Worm (Caenorhabditis elegans): Measurements from ENCODE around the gene hst-2.

The hst-2 gene

ce11 chrX:11206953-11207352, at the start of gene hst-2:
TSS of gene hst-2 (minus strand) at chrX:11207155.
- TF ChIP-seq unc-62 (GFP tag; optimal IDR thresholded peaks at IDR 0.05): no peak

DNA sequence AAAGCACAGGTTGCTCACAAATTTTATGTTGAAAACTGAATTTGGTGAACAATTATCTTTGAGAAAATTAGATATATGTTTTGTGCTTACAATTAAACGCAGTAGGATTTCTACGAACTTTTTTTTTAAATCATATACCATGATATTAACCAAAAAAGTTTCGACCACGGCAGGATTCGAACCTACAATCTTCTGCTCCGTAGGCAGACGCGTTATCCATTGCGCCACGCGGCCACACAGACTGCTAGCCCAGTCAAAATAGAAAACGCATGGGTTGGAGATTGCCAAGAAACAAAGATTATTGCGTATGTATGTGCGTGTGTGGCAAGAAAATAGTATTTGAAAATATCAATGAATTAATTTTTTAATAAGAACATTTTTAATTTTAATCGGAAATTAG, 45.5 kb upstream of the hst-2 start:
- no peak for TF ChIP-seq unc-62 (GFP tag; optimal IDR thresholded peaks at IDR 0.05)

- TF ChIP-seq unc-62 (GFP tag; optimal IDR thresholded peaks at IDR 0.05): no peak
Observed at ce11 chrX:11251928-11252327, 45.0 kb upstream of the hst-2 start.

DNA sequence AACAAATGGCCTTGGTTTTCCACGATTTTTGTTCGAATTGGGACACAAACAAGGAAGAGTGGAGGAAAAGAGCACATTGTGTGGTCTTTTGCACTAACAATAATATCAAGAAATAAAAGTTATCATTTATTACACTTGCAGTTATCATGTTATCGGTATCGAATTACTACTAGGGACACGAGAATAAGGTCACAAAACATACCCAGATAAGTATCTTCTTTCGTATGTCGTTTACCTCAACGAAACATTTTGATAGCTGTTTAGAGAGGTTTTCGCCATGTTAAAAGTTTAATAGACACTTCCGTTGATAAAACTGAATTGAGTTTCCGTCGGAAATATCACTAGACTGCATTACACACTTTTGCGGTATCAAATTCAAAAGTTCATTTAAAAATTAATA, 44.0 kb upstream of the hst-2 start:
- no peak for TF ChIP-seq unc-62 (GFP tag; optimal IDR thresholded peaks at IDR 0.05)

DNA sequence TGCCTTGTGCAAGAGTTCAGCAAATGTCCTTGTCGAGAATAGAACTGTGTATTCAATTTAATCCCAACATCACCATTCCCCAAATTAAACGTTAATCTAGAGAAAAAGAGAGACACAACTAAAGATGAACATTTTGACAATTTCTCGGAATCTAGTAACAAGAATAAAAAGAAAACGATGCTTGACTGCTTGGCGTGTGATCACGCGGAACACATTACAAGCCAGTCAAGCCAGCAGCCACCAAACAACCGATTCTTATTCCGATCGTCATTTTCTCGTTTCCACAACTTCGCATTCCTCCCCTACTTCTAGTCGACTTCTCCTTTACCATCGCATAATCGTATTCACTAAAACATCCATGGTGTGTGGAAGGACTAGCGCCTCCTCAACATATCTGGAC, 42.4 kb upstream of the hst-2 start:
- TF ChIP-seq unc-62 (GFP tag; optimal IDR thresholded peaks at IDR 0.05): no peak

DNA sequence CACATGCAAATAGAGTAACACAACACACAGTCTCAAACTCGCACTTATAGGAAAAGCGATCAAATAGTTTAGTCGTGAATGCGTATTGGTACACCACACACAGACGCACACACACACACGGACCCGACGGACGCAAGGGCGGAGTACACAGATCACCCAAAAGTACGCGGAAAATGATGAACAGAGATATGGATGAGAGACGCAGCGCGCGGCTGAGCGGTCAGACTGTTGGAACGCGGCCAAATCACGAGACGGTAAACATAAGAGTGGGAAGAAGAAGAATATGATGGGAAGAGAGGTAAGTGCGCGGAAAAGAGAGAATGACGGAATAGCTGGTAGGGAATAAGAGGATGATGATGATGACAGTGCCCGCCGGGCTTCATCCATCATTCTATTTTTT, 41.1 kb upstream of the hst-2 start:
- no peak for TF ChIP-seq unc-62 (GFP tag; optimal IDR thresholded peaks at IDR 0.05)

DNA sequence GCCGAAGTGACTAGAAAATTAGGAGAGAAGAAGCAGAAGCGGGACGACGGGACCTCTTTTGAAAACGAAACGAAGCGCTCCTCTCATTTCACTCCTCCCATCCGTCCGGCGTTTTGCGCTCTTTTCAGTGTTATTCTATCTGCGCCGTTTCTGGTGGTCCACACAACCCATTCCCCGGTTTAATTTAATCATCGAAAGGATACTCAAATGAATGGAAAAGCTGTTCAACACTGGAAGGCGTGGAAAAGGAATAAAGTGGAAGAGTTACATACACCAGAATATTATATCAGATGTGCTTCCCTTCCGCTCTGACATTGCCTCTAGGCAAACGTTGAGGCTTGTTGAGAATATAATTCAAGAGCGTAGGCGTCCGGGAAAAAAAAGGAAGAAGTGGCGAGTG, 38.1 kb upstream of the hst-2 start:
- no peak for TF ChIP-seq unc-62 (GFP tag; optimal IDR thresholded peaks at IDR 0.05)

DNA sequence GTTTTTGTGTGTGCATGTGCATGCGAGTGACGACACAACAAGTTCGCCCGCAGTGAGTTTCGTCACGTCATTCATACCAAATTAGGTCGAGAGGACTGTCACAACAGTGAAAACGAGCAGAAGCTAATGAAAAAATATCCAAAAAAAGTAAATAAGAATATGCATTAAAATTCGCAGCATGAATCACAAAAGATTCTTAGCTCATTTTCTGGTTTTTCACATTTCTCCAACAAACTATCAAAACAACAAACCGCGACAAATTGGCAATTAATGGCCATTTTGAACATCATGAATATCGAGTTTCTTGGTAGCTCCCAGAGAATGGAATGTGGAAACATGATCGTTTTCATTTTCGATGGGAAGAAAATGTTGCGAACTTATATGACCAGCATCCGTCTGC, 36.6 kb upstream of the hst-2 start:
- no peak for TF ChIP-seq unc-62 (GFP tag; optimal IDR thresholded peaks at IDR 0.05)

ce11 chrX:11241479-11241878, 34.5 kb upstream of the hst-2 start:
- TF ChIP-seq unc-62 (GFP tag; optimal IDR thresholded peaks at IDR 0.05): no peak

DNA sequence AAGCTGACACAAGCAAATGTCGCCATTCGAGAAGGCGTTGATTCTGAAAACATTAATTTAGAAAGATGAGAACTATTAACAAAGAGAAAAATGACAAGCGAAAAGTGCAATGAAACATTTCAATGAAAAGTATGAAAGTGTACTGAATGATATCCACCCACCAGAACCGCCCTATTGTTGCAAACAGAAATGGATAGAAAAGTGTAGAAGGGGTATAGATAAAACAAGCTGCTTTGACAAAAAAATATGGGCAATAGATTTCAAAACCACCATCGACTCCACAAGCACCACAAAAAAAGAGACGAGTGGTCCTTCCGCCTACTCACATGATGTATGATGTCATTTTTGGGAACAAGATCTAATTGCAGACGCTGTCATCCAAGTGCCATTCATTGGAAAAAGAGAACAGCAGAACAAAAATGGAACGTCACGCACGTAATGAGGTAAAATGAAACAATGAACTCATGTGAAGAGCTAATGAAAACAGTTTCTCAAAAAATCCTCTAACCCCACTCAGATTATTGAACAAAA, 33.7 kb upstream of the hst-2 start, which contains the start of gene C34F6.10:
Gene C34F6.10 (minus strand): TSS at position 51 of the 531 bp plus-strand sequence.
- TF ChIP-seq unc-62 (GFP tag; optimal IDR thresholded peaks at IDR 0.05): no peak

- TF ChIP-seq unc-62 (GFP tag; optimal IDR thresholded peaks at IDR 0.05): no peak
Observed at ce11 chrX:11226595-11226994, 19.6 kb upstream of the hst-2 start, which contains the start of gene C34F6.12. TSS of gene C34F6.12 (minus strand) at chrX:11226695.

DNA sequence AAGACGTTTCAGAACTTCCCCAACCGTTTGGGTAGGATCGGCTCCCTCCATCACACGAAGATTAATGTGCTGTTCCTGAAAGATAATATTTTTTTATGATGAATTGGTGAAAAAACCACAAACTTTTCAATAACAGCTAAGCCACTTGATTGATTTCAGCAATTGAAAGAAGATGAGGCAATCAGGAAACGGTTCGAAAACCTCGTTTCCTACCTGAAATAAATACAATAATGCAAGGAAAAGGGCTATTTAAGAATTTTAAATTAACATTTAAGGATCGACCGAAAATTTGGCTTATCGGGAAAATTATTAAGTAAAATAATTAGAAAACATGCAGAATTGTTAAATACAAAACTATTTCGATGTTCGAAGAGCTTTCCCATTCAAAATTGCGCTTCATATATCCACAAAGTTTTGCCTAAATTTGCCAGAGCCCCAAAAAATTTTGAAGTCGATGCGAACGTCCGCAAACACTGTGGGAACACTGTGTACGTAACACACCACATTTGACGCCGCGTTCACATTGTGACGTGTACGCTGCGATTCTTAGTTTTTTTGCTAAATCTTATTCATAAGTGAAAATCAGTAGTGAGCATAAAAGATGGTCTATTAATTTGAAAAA, 15.8 kb upstream of the hst-2 start, which contains the start of gene C34F6.9:
Gene C34F6.9 (minus strand): TSS at position 51 of the 622 bp plus-strand sequence.
- TF ChIP-seq unc-62 (GFP tag; optimal IDR thresholded peaks at IDR 0.05): no peak

ce11 chrX:11215420-11216050, 8.6 kb upstream of the hst-2 start, which contains the start of the genes C34F6.7 and idh-2:
TSS of gene C34F6.7 (minus strand) at chrX:11215470.
TSS of gene idh-2 (plus strand) at chrX:11216000.
- no peak for TF ChIP-seq unc-62 (GFP tag; optimal IDR thresholded peaks at IDR 0.05)

ce11 chrX:11211360-11211759, 4.4 kb upstream of the hst-2 start:
- no peak for TF ChIP-seq unc-62 (GFP tag; optimal IDR thresholded peaks at IDR 0.05)

- no peak for TF ChIP-seq unc-62 (GFP tag; optimal IDR thresholded peaks at IDR 0.05)
Observed at ce11 chrX:11210417-11210816, 3.5 kb upstream of the hst-2 start.

DNA sequence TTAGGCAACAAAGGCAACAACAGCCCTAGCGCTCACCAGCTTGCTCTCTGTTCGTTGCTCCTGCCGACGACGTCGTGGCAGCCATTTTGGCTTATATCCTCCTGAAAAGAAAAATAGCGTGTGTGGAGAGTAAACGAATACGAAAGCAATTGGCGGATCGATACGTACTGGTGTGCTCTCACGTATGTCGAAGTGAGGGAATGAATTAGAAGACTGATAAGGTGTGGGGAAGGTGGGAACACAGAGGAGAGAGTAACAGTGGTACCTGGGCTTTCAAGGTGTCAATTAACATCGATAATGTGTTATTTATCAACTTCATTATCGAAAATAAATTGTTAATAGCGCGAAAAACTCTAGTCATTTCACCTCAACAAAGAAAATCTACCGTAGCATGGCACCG, 1.8 kb upstream of the hst-2 start, which contains the start of gene C34F6.5:
Gene C34F6.5 (minus strand): TSS at position 101 of the 400 bp plus-strand sequence.
- no peak for TF ChIP-seq unc-62 (GFP tag; optimal IDR thresholded peaks at IDR 0.05)

- no peak for TF ChIP-seq unc-62 (GFP tag; optimal IDR thresholded peaks at IDR 0.05)
Observed at ce11 chrX:11203773-11204172, 3.2 kb downstream of the hst-2 start, which contains the start of gene C34F6.11. TSS of gene C34F6.11 (minus strand) at chrX:11203932.
